Fruit fly (Drosophila melanogaster) whole organism, embryonic: Measurements from ENCODE around the gene heph.
A peak's percentile ranks its signal among the peaks of the same experiment; 100 is the strongest.

Experiments
- CG10366 ChIP-seq: fragments of 200-800 bp; sonication (Bioruptor generic); IDR thresholded peaks from 2 replicates; pipeline ENCODE4 v1.3.6; 2022; ENCODE audit warnings: missing biosample characterization, missing genetic modification characterization
- CG10431 ChIP-seq: fragments of 200-800 bp; sonication (Bioruptor generic); optimal IDR thresholded peaks from 3 replicates; lab custom pipeline; 2018; ENCODE audit warnings: missing biosample characterization, mild to moderate bottlenecking, missing genetic modification characterization
- CG10654 ChIP-seq: fragments of 200-800 bp; sonication (Bioruptor generic); optimal IDR thresholded peaks from 2 replicates; lab custom pipeline; 2016; ENCODE audit warnings: missing biosample characterization, missing genetic modification characterization
- CG11504 ChIP-seq: fragments of 200-800 bp; sonication (Bioruptor generic); optimal IDR thresholded peaks from 3 replicates; lab custom pipeline; 2019; ENCODE audit warnings: missing biosample characterization, mild to moderate bottlenecking, missing genetic modification characterization, moderate library complexity
- CG11695 ChIP-seq: fragments of 200-800 bp; sonication (Bioruptor generic); IDR thresholded peaks from 3 replicates; pipeline ENCODE4 v1.3.6; 2022; ENCODE audit warnings: missing biosample characterization, missing genetic modification characterization
- CG14014 ChIP-seq: fragments of 200-800 bp; sonication (Bioruptor generic); IDR thresholded peaks from 2 replicates; pipeline ENCODE4 v1.3.6; 2022; ENCODE audit warnings: missing biosample characterization, missing genetic modification characterization
- CG15269 ChIP-seq: fragments of 200-800 bp; sonication (Bioruptor generic); optimal IDR thresholded peaks from 2 replicates; lab custom pipeline; 2018; ENCODE audit warnings: missing biosample characterization, mild to moderate bottlenecking, missing genetic modification characterization, moderate library complexity
- CG1602 ChIP-seq: fragments of 200-800 bp; sonication (Bioruptor generic); optimal IDR thresholded peaks from 3 replicates; lab custom pipeline; 2016; ENCODE audit warnings: missing biosample characterization, missing genetic modification characterization
- CG17359 ChIP-seq: fragments of 200-800 bp; sonication (Bioruptor generic); optimal IDR thresholded peaks from 3 replicates; lab custom pipeline; 2018; ENCODE audit warnings: missing biosample characterization, mild to moderate bottlenecking, missing genetic modification characterization, moderate library complexity
- CG17802 ChIP-seq: fragments of 200-800 bp; sonication (Bioruptor generic); optimal IDR thresholded peaks from 2 replicates; lab custom pipeline; 2018; ENCODE audit warnings: missing biosample characterization, mild to moderate bottlenecking, missing genetic modification characterization, moderate library complexity
- CG18262 ChIP-seq: fragments of 200-800 bp; optimal IDR thresholded peaks from 3 replicates; lab custom pipeline; 2019; ENCODE audit warnings: missing biosample characterization, mild to moderate bottlenecking, missing genetic modification characterization, moderate library complexity
- CG2120 ChIP-seq: fragments of 200-800 bp; sonication (Bioruptor generic); optimal IDR thresholded peaks from 3 replicates; lab custom pipeline; 2016; ENCODE audit warnings: missing biosample characterization, missing genetic modification characterization
- CG2678 ChIP-seq: fragments of 200-800 bp; sonication (Bioruptor generic); optimal IDR thresholded peaks from 3 replicates; lab custom pipeline; 2019; ENCODE audit warnings: missing biosample characterization, mild to moderate bottlenecking, missing genetic modification characterization, moderate library complexity
- CG30020 ChIP-seq: fragments of 200-800 bp; optimal IDR thresholded peaks from 2 replicates; lab custom pipeline; 2019; ENCODE audit warnings: missing biosample characterization, mild to moderate bottlenecking, missing genetic modification characterization, moderate library complexity
- CG30403 ChIP-seq: fragments of 200-800 bp; sonication (Bioruptor generic); optimal IDR thresholded peaks from 3 replicates; lab custom pipeline; 2016; ENCODE audit warnings: missing biosample characterization, missing genetic modification characterization
- CG32532 ChIP-seq: fragments of 200-800 bp; sonication (Bioruptor generic); IDR thresholded peaks from 2 replicates; pipeline ENCODE4 v1.3.6; 2022; ENCODE audit warnings: missing biosample characterization, missing genetic modification characterization
- CG32772 ChIP-seq: fragments of 200-800 bp; sonication (Bioruptor generic); IDR thresholded peaks from 2 replicates; pipeline ENCODE4 v1.3.6; 2022; ENCODE audit warnings: missing biosample characterization, missing genetic modification characterization
- CG3407 ChIP-seq: fragments of 200-800 bp; sonication (Bioruptor generic); optimal IDR thresholded peaks from 2 replicates; lab custom pipeline; 2018; ENCODE audit warnings: missing biosample characterization, mild to moderate bottlenecking, missing genetic modification characterization
- CG4424 ChIP-seq: fragments of 200-800 bp; sonication (Bioruptor generic); optimal IDR thresholded peaks from 3 replicates; lab custom pipeline; 2016; ENCODE audit warnings: missing biosample characterization, missing genetic modification characterization
- CG4730 ChIP-seq: fragments of 200-800 bp; sonication (Bioruptor generic); IDR thresholded peaks from 2 replicates; pipeline ENCODE4 v1.3.6; 2022; ENCODE audit warnings: missing biosample characterization, missing genetic modification characterization
- Ets65A ChIP-seq: fragments of 200-800 bp; sonication (Bioruptor generic); peaks from one replicate; lab custom pipeline; 2016; ENCODE audit warnings: missing biosample characterization, missing genetic modification characterization
- HLH3B ChIP-seq: fragments of 200-800 bp; sonication (Bioruptor generic); IDR thresholded peaks from 2 replicates; pipeline ENCODE4 v1.3.6; 2022; ENCODE audit warnings: missing biosample characterization, missing genetic modification characterization
- Hsf ChIP-seq: fragments of 200-800 bp; sonication (Bioruptor generic); optimal IDR thresholded peaks from 3 replicates; lab custom pipeline; 2016; ENCODE audit warnings: missing biosample characterization, missing genetic modification characterization
- Mad ChIP-seq: fragments of 200-800 bp; sonication (Bioruptor generic); optimal IDR thresholded peaks from 2 replicates; lab custom pipeline; 2016; ENCODE audit warnings: missing biosample characterization, missing genetic modification characterization
- Sox100B ChIP-seq: fragments of 200-800 bp; sonication (Bioruptor generic); optimal IDR thresholded peaks from 3 replicates; lab custom pipeline; 2018; ENCODE audit warnings: missing biosample characterization, mild to moderate bottlenecking, missing genetic modification characterization
- Sox102F ChIP-seq: fragments of 200-800 bp; sonication (Bioruptor generic); optimal IDR thresholded peaks from 2 replicates; lab custom pipeline; 2018; ENCODE audit warnings: missing biosample characterization, mild to moderate bottlenecking, missing genetic modification characterization, moderate library complexity
- Ssrp ChIP-seq: fragments of 200-800 bp; sonication (Bioruptor generic); optimal IDR thresholded peaks from 2 replicates; lab custom pipeline; 2018; ENCODE audit warnings: missing biosample characterization, mild to moderate bottlenecking, missing genetic modification characterization, moderate library complexity
- Usf ChIP-seq: fragments of 200-800 bp; sonication (Bioruptor generic); optimal IDR thresholded peaks from 2 replicates; lab custom pipeline; 2017; ENCODE audit warnings: missing genotype, missing biosample characterization, missing genetic modification characterization
- Xbp1 ChIP-seq: fragments of 200-800 bp; sonication (Bioruptor generic); optimal IDR thresholded peaks from 3 replicates; lab custom pipeline; 2016; ENCODE audit warnings: missing biosample characterization, mild to moderate bottlenecking, missing genetic modification characterization
- ap ChIP-seq: fragments of 200-800 bp; sonication (Bioruptor generic); IDR thresholded peaks from 2 replicates; pipeline ENCODE4 v1.3.6; 2022; ENCODE audit warnings: missing biosample characterization, missing genetic modification characterization
- bsh ChIP-seq, 2 experiments: fragments of 200-800 bp; sonication (Bioruptor generic); optimal IDR thresholded peaks; 2 replicates each; lab custom pipeline; 2017 to 2018; ENCODE audit warnings: mild to moderate bottlenecking in 2 of 2, missing biosample characterization in 2 of 2, missing genetic modification characterization in 2 of 2, moderate library complexity in 1 of 2
- cg ChIP-seq: fragments of 200-800 bp; sonication (Bioruptor generic); optimal IDR thresholded peaks from 3 replicates; lab custom pipeline; 2019; ENCODE audit warnings: missing biosample characterization, mild to moderate bottlenecking, missing genetic modification characterization, moderate library complexity
- chif ChIP-seq, 2 experiments: fragments of 200-800 bp; sonication (Bioruptor generic); optimal IDR thresholded peaks; 3 replicates each; lab custom pipeline; 2016; ENCODE audit warnings: missing biosample characterization in 2 of 2, missing genetic modification characterization in 2 of 2
- chn ChIP-seq: fragments of 200-800 bp; sonication (Bioruptor generic); optimal IDR thresholded peaks from 2 replicates; lab custom pipeline; 2016; ENCODE audit warnings: missing biosample characterization, missing genetic modification characterization
- ci ChIP-seq: fragments of 200-800 bp; sonication (Bioruptor generic); IDR thresholded peaks from 3 replicates; pipeline ENCODE4 v1.3.6; 2022; ENCODE audit warnings: missing biosample characterization, missing genetic modification characterization
- dmrt99B ChIP-seq: fragments of 200-800 bp; sonication (Bioruptor generic); optimal IDR thresholded peaks from 2 replicates; lab custom pipeline; 2018; ENCODE audit warnings: missing biosample characterization, mild to moderate bottlenecking, missing genetic modification characterization, moderate library complexity
- dpn ChIP-seq, 2 experiments: fragments of 200-800 bp; sonication (Bioruptor generic); optimal IDR thresholded peaks; 3 replicates each; lab custom pipeline; 2016; ENCODE audit warnings: missing biosample characterization in 2 of 2, missing genetic modification characterization in 2 of 2
- dysf ChIP-seq: fragments of 200-800 bp; sonication (Bioruptor generic); IDR thresholded peaks from 3 replicates; pipeline ENCODE4 v1.3.6; 2022; ENCODE audit warnings: missing biosample characterization, missing genetic modification characterization
- esg ChIP-seq: fragments of 200-800 bp; sonication (Bioruptor generic); conservative IDR thresholded peaks from 2 replicates; pipeline ENCODE4 v1.3.6; 2022; ENCODE audit warnings: missing biosample characterization, missing genetic modification characterization
- eve ChIP-seq, 2 experiments: fragments of >200 bp; optimal IDR thresholded peaks; 2 replicates each; lab custom pipeline; 2017; ENCODE audit warnings: missing biosample characterization in 2 of 2, missing genetic modification characterization in 2 of 2
- fd102C ChIP-seq: fragments of 200-800 bp; sonication (Bioruptor generic); optimal IDR thresholded peaks from 2 replicates; lab custom pipeline; 2018; ENCODE audit warnings: missing biosample characterization, mild to moderate bottlenecking, missing genetic modification characterization, moderate library complexity
- fd96Cb ChIP-seq: fragments of 200-800 bp; sonication (Bioruptor generic); optimal IDR thresholded peaks from 2 replicates; lab custom pipeline; 2018; ENCODE audit warnings: missing biosample characterization, mild to moderate bottlenecking, missing genetic modification characterization, moderate library complexity
- gsb-n ChIP-seq: fragments of 200-800 bp; sonication (Bioruptor generic); optimal IDR thresholded peaks from 3 replicates; lab custom pipeline; 2018; ENCODE audit warnings: missing biosample characterization, mild to moderate bottlenecking, missing genetic modification characterization
- nerfin-2 ChIP-seq: fragments of 200-800 bp; sonication (Bioruptor generic); IDR thresholded peaks from 2 replicates; pipeline ENCODE4 v1.3.6; 2022; ENCODE audit warnings: missing biosample characterization, missing genetic modification characterization; ENCODE audit not compliant: partially characterized antibody
- ranshi ChIP-seq: fragments of 200-800 bp; sonication (Bioruptor generic); IDR thresholded peaks from 2 replicates; pipeline ENCODE4 v1.3.6; 2022; ENCODE audit warnings: missing biosample characterization, missing genetic modification characterization
- sens ChIP-seq: fragments of 200-800 bp; sonication (Bioruptor generic); peaks from one replicate; lab custom pipeline; 2016; ENCODE audit warnings: missing biosample characterization, missing genetic modification characterization
- sisA ChIP-seq: fragments of 200-800 bp; sonication (Bioruptor generic); IDR thresholded peaks from 2 replicates; pipeline ENCODE4 v1.3.6; 2022; ENCODE audit warnings: missing biosample characterization, missing genetic modification characterization
- tgo ChIP-seq: fragments of 200-800 bp; sonication (Bioruptor generic); IDR thresholded peaks from 3 replicates; pipeline ENCODE4 v1.3.6; 2022; ENCODE audit warnings: missing biosample characterization, missing genetic modification characterization
- vvl ChIP-seq: fragments of 200-800 bp; sonication (Bioruptor generic); IDR thresholded peaks from 2 replicates; pipeline ENCODE4 v1.3.6; 2022; ENCODE audit warnings: missing biosample characterization, missing genetic modification characterization
- zen ChIP-seq: fragments of 200-800 bp; sonication (Bioruptor generic); optimal IDR thresholded peaks from 3 replicates; lab custom pipeline; 2018; ENCODE audit warnings: missing biosample characterization, mild to moderate bottlenecking, missing genetic modification characterization, moderate library complexity

Gene heph

dm6 chr3R:32032885-32033284, 17.6 kb upstream of the heph start (continued):
- peak in 1 of 2 experiments; percentile 24 for TF ChIP-seq bsh (GFP tag; optimal IDR thresholded peaks at IDR 0.05; lab: Kevin White, UChicago)
- 0 out of 2 replicates have a peak, but pooled peaks have one; percentile 37 for TF ChIP-seq CG32532
- TF ChIP-seq CG2678 (tag; lab: Kevin White, UChicago) = peak; percentile 4
- peak; percentile 33 for TF ChIP-seq CG17359 (tag; lab: Kevin White, UChicago)
- peak; percentile 85 for TF ChIP-seq Ets65A (GFP tag; lab: Kevin White, UChicago)
- 0 out of 3 replicates have a peak, but pooled peaks have one; percentile 14 for TF ChIP-seq CG11695 (GFP tag; lab: Robert Waterston, UW)
- no peak for TF ChIP-seq CG10431 (GFP tag; lab: Kevin White, UChicago)
- peak; percentile 14 for TF ChIP-seq gsb-n (tag; lab: Kevin White, UChicago)
- no peak for TF ChIP-seq cg
- TF ChIP-seq ci (GFP tag; lab: Robert Waterston, UW) = 0 out of 3 replicates have a peak, but pooled peaks have one; percentile 22
- TF ChIP-seq CG4424 (GFP tag; lab: Kevin White, UChicago) = no peak
- 0 out of 2 replicates have a peak, but pooled peaks have one; percentile 26 for TF ChIP-seq CG32772 (GFP tag; lab: Robert Waterston, UW)
- TF ChIP-seq zen = no peak
- peak; percentile 3 for TF ChIP-seq CG3407
- peak; percentile 51 for TF ChIP-seq CG11504 (tag; lab: Kevin White, UChicago)
- TF ChIP-seq fd96Cb (tag; lab: Kevin White, UChicago) = no peak
- TF ChIP-seq CG10366 (GFP tag; lab: Robert Waterston, UW) = peak; percentile 17; the same call in 1 of the 2 replicates
- TF ChIP-seq CG30403 (GFP tag; lab: Kevin White, UChicago) = peak; percentile 38
- TF ChIP-seq Hsf (GFP tag; lab: Kevin White, UChicago) = no peak
- TF ChIP-seq Sox100B = peak; percentile 12
- peak; percentile 46; the same call in 1 of the 2 replicates for TF ChIP-seq ranshi
- 0 out of 3 replicates have a peak, but pooled peaks have one; percentile 40 for TF ChIP-seq tgo (GFP tag; lab: Robert Waterston, UW)
- TF ChIP-seq esg (GFP tag; lab: Robert Waterston, UW) = 0 out of 2 replicates have a peak, but pooled peaks have one; percentile 7
- peak; percentile 18 for TF ChIP-seq CG18262
- peak; percentile 46 for TF ChIP-seq dmrt99B (tag; lab: Kevin White, UChicago)
- no peak for TF ChIP-seq Usf (GFP tag; lab: Kevin White, UChicago)
- TF ChIP-seq fd102C (GFP tag; lab: Kevin White, UChicago) = no peak
- no peak for TF ChIP-seq nerfin-2
- TF ChIP-seq eve (GFP tag; optimal IDR thresholded peaks at IDR 0.05; lab: Kevin White, UChicago) = peak in 1 of 2 experiments; percentile 52
- peak; percentile 33 for TF ChIP-seq Sox102F (GFP tag; lab: Kevin White, UChicago)
- TF ChIP-seq HLH3B (GFP tag; lab: Robert Waterston, UW) = 0 out of 2 replicates have a peak, but pooled peaks have one; percentile 29
- TF ChIP-seq CG2120 (GFP tag; lab: Kevin White, UChicago) = peak; percentile 4
- peak; percentile 3 for TF ChIP-seq CG15269 (tag; lab: Kevin White, UChicago)
- TF ChIP-seq CG17802 = no peak
- TF ChIP-seq ap (GFP tag; lab: Robert Waterston, UW) = peak; percentile 33; the same call in 1 of the 2 replicates
- peak in 1 of 2 experiments; percentile 15 for TF ChIP-seq dpn (GFP tag; optimal IDR thresholded peaks at IDR 0.05; lab: Kevin White, UChicago)
- TF ChIP-seq Mad (GFP tag; lab: Kevin White, UChicago) = peak; percentile 2
- TF ChIP-seq dysf (GFP tag; lab: Robert Waterston, UW) = 0 out of 3 replicates have a peak, but pooled peaks have one; percentile 17
- TF ChIP-seq CG14014 = 0 out of 2 replicates have a peak, but pooled peaks have one; percentile 17
- peak; percentile 27 for TF ChIP-seq Xbp1 (GFP tag; lab: Kevin White, UChicago)
- peak; percentile 19 for TF ChIP-seq Ssrp
- no peak for TF ChIP-seq chif (GFP tag; optimal IDR thresholded peaks at IDR 0.05; lab: Kevin White, UChicago)
- peak; percentile 79 for TF ChIP-seq sens (GFP tag; lab: Kevin White, UChicago)
- TF ChIP-seq vvl (GFP tag; lab: Robert Waterston, UW) = 0 out of 2 replicates have a peak, but pooled peaks have one; percentile 24
- no peak for TF ChIP-seq CG10654 (GFP tag; lab: Kevin White, UChicago)
- TF ChIP-seq CG1602 (GFP tag; lab: Kevin White, UChicago) = peak; percentile 13
- no peak for TF ChIP-seq CG30020
- TF ChIP-seq CG4730 (GFP tag; lab: Robert Waterston, UW) = 0 out of 2 replicates have a peak, but pooled peaks have one; percentile 17
- TF ChIP-seq sisA (GFP tag; lab: Robert Waterston, UW) = peak; percentile 49; the same call in 1 of the 2 replicates
- TF ChIP-seq chn (GFP tag; lab: Kevin White, UChicago) = peak; percentile 12
